Worm (Caenorhabditis elegans) whole organism, L1 larva: ENCODE data around the gene M106.3.
A peak's percentile ranks its signal among the peaks of the same experiment; 100 is the strongest.

Experiments used
- C04F5.9 ChIP-seq: sonication (generic microtip); optimal IDR thresholded peaks from 2 replicates; lab custom pipeline; 2016; ENCODE audit warnings: missing genetic modification characterization, missing compliant biosample characterization
- F16B12.6 ChIP-seq: fragments of 150-350 bp; optimal IDR thresholded peaks from 2 replicates; lab custom pipeline; 2014; ENCODE audit warnings: missing biosample characterization, missing genetic modification characterization
- Y116A8C.19 ChIP-seq: sonication (generic microtip); optimal IDR thresholded peaks from 2 replicates; lab custom pipeline; 2016; ENCODE audit warnings: missing compliant biosample characterization, missing genetic modification characterization, borderline replicate concordance
- aly-2 ChIP-seq: fragments of 150-350 bp; optimal IDR thresholded peaks from 2 replicates; lab custom pipeline; 2014; ENCODE audit warnings: missing biosample characterization, missing genetic modification characterization
- blmp-1 ChIP-seq: fragments of 150-350 bp; optimal IDR thresholded peaks from 2 replicates; lab custom pipeline; 2014; ENCODE audit warnings: missing biosample characterization, missing genetic modification characterization
- ceh-82 ChIP-seq, 3 experiments: fragments of 150-350 bp in 1 of 3; sonication (generic microtip) in 2 of 3; optimal IDR thresholded peaks; 2 replicates each; lab custom pipeline; 2014 to 2017; ENCODE audit warnings: missing biosample characterization in 3 of 3, missing genetic modification characterization in 3 of 3
- dpl-1 ChIP-seq, 3 experiments: fragments of 150-350 bp in 2 of 3; sonication (generic microtip) in 1 of 3; optimal IDR thresholded peaks; 2 replicates each; lab custom pipeline; 2014 to 2017; ENCODE audit warnings: missing biosample characterization in 3 of 3, missing genetic modification characterization in 3 of 3, missing genetic modification reagents in 3 of 3
- dsc-1 ChIP-seq: sonication (generic microtip); optimal IDR thresholded peaks from 2 replicates; lab custom pipeline; 2016; ENCODE audit warnings: mild to moderate bottlenecking, missing genetic modification characterization, missing compliant biosample characterization
- efl-3 ChIP-seq: fragments of 200-800 bp; sonication (Bioruptor generic); optimal IDR thresholded peaks from 2 replicates; lab custom pipeline; 2018; ENCODE audit warnings: mild to moderate bottlenecking, missing genetic modification characterization, missing compliant biosample characterization
- elt-2 ChIP-seq: sonication (generic microtip); optimal IDR thresholded peaks from 2 replicates; lab custom pipeline; 2016; ENCODE audit warnings: missing genetic modification characterization, mild to moderate bottlenecking, inconsistent platforms, missing compliant biosample characterization, missing genetic modification reagents
- elt-3 ChIP-seq, 6 experiments: fragments of 150-350 bp in 1 of 6; sonication (generic microtip); optimal IDR thresholded peaks; 2 replicates each; lab custom pipeline; 2017 to 2018; ENCODE audit warnings: missing biosample characterization in 6 of 6, missing genetic modification characterization in 6 of 6, inconsistent platforms in 1 of 6
- ets-5 ChIP-seq: fragments of 200-800 bp; sonication (Bioruptor generic); IDR thresholded peaks from 2 replicates; pipeline ENCODE4 v1.3.6; 2022; ENCODE audit warnings: missing genetic modification characterization, missing compliant biosample characterization
- fkh-4 ChIP-seq: sonication (generic microtip); optimal IDR thresholded peaks from 2 replicates; lab custom pipeline; 2016; ENCODE audit warnings: missing compliant biosample characterization, missing genetic modification characterization, borderline replicate concordance
- fkh-8 ChIP-seq: sonication (generic microtip); optimal IDR thresholded peaks from 2 replicates; lab custom pipeline; 2016; ENCODE audit warnings: mild to moderate bottlenecking, missing genetic modification characterization, missing compliant biosample characterization
- grh-1 ChIP-seq: fragments of 200-800 bp; sonication (Bioruptor generic); IDR thresholded peaks from 2 replicates; pipeline ENCODE4 v1.3.6; 2022; ENCODE audit warnings: missing genetic modification reagents, missing genetic modification characterization, missing compliant biosample characterization
- hlh-17 ChIP-seq: fragments of 200-800 bp; sonication (Bioruptor generic); optimal IDR thresholded peaks from 2 replicates; lab custom pipeline; 2018; ENCODE audit warnings: missing genetic modification characterization, mild to moderate bottlenecking, missing compliant biosample characterization, moderate library complexity, borderline replicate concordance
- irx-1 ChIP-seq: sonication (generic microtip); optimal IDR thresholded peaks from 2 replicates; lab custom pipeline; 2016; ENCODE audit warnings: missing genetic modification characterization, missing compliant biosample characterization
- lin-13 ChIP-seq: fragments of 150-350 bp; optimal IDR thresholded peaks from 2 replicates; lab custom pipeline; 2014; ENCODE audit warnings: missing biosample characterization, missing genetic modification reagents, missing genetic modification characterization
- lin-14 ChIP-seq: fragments of 200-800 bp; sonication (Bioruptor generic); optimal IDR thresholded peaks from 2 replicates; lab custom pipeline; 2018; ENCODE audit warnings: mild to moderate bottlenecking, missing genetic modification characterization, moderate library complexity, missing compliant biosample characterization
- lin-35 ChIP-seq, 2 experiments: fragments of 150-350 bp; optimal IDR thresholded peaks; 2 replicates each; lab custom pipeline; 2014; ENCODE audit warnings: missing biosample characterization in 2 of 2, missing genetic modification characterization in 2 of 2, missing genetic modification reagents in 2 of 2
- mab-9 ChIP-seq: fragments of 200-800 bp; sonication (Bioruptor generic); IDR thresholded peaks from 2 replicates; pipeline ENCODE4 v1.3.6; 2022; ENCODE audit warnings: missing genetic modification reagents, missing genetic modification characterization, missing compliant biosample characterization
- mdl-1 ChIP-seq, 2 experiments: fragments of 150-350 bp; optimal IDR thresholded peaks; 2 replicates each; lab custom pipeline; 2014 to 2017; ENCODE audit warnings: missing biosample characterization in 2 of 2, missing genetic modification characterization in 2 of 2, inconsistent platforms in 1 of 2
- mef-2 ChIP-seq: fragments of 150-350 bp; optimal IDR thresholded peaks from 2 replicates; lab custom pipeline; 2014; ENCODE audit warnings: missing biosample characterization, missing genetic modification characterization
- mep-1 ChIP-seq: fragments of 150-350 bp; optimal IDR thresholded peaks from 2 replicates; lab custom pipeline; 2014; ENCODE audit warnings: missing biosample characterization, missing genetic modification characterization
- nhr-19 ChIP-seq: fragments of 200-800 bp; sonication (Bioruptor generic); conservative IDR thresholded peaks from 2 replicates; pipeline ENCODE4 v1.3.6; 2022; ENCODE audit warnings: missing genetic modification characterization, missing compliant biosample characterization
- nhr-20 ChIP-seq: sonication (generic microtip); optimal IDR thresholded peaks from 2 replicates; lab custom pipeline; 2016; ENCODE audit warnings: mild to moderate bottlenecking, missing genetic modification characterization, missing compliant biosample characterization
- nhr-237 ChIP-seq: fragments of 150-350 bp; optimal IDR thresholded peaks from 2 replicates; lab custom pipeline; 2014; ENCODE audit warnings: missing biosample characterization, missing genetic modification characterization
- nhr-28 ChIP-seq: fragments of 150-350 bp; optimal IDR thresholded peaks from 2 replicates; lab custom pipeline; 2014; ENCODE audit warnings: missing biosample characterization, missing genetic modification characterization
- nhr-71 ChIP-seq: sonication (generic microtip); optimal IDR thresholded peaks from 2 replicates; lab custom pipeline; 2016; ENCODE audit warnings: mild to moderate bottlenecking, missing genetic modification characterization, moderate library complexity, missing compliant biosample characterization
- nhr-77 ChIP-seq: fragments of 150-350 bp; optimal IDR thresholded peaks from 2 replicates; lab custom pipeline; 2014; ENCODE audit warnings: missing biosample characterization, missing genetic modification characterization
- nhr-85 ChIP-seq: sonication (generic microtip); peaks from one replicate; lab custom pipeline; 2016; ENCODE audit warnings: missing genetic modification characterization, inconsistent platforms, missing compliant biosample characterization
- rnt-1 ChIP-seq: sonication (generic microtip); optimal IDR thresholded peaks from 2 replicates; lab custom pipeline; 2016; ENCODE audit warnings: mild to moderate bottlenecking, missing genetic modification characterization, moderate library complexity, missing compliant biosample characterization
- sox-4 ChIP-seq: sonication (generic microtip); optimal IDR thresholded peaks from 2 replicates; lab custom pipeline; 2016; ENCODE audit warnings: missing genetic modification characterization, missing compliant biosample characterization
- sup-37 ChIP-seq: fragments of 200-800 bp; sonication (Bioruptor generic); optimal IDR thresholded peaks from 2 replicates; lab custom pipeline; 2018; ENCODE audit warnings: mild to moderate bottlenecking, missing genetic modification characterization, missing compliant biosample characterization
- swsn-7 ChIP-seq: sonication (generic microtip); optimal IDR thresholded peaks from 2 replicates; lab custom pipeline; 2016; ENCODE audit warnings: missing genetic modification characterization, missing compliant biosample characterization
- tbx-2 ChIP-seq: sonication (generic microtip); optimal IDR thresholded peaks from 2 replicates; lab custom pipeline; 2016; ENCODE audit warnings: missing genetic modification characterization, missing compliant biosample characterization
- tlp-1 ChIP-seq: fragments of 150-350 bp; optimal IDR thresholded peaks from 2 replicates; lab custom pipeline; 2014; ENCODE audit warnings: missing biosample characterization, missing genetic modification characterization
- unc-130 ChIP-seq: fragments of 150-350 bp; optimal IDR thresholded peaks from 2 replicates; lab custom pipeline; 2017; ENCODE audit warnings: missing biosample characterization, missing genetic modification characterization, inconsistent platforms
- unc-30 ChIP-seq: sonication (generic microtip); optimal IDR thresholded peaks from 2 replicates; lab custom pipeline; 2017; ENCODE audit warnings: missing biosample characterization, missing genetic modification characterization

The M106.3 gene

DNA sequence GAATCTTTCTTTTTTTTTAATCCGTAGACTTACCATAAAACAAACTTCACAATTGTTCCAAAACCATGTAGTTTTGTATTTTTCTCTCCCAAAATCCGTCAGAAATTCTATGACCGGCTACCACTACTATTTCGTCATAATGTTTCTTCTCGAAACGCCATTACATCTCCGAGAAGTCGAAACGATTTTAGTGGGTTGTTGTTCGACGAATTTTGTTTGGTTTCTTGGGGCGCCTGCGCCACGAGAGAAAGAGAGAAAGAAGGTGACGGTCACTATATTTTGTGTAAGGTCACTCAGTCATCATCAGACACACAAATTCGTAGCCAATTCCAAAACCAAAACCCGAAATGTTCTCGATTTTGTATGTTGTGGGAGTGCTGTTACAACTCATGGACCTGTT, 26.4 kb upstream of the M106.3 start (continued):
- TF ChIP-seq lin-14 (GFP tag; lab: Kevin White, UChicago) (peak; percentile 74), tlp-1 (tag; lab: Kevin White, UChicago) (no peak), blmp-1 (tag; lab: Kevin White, UChicago) (peak; percentile 76)

DNA sequence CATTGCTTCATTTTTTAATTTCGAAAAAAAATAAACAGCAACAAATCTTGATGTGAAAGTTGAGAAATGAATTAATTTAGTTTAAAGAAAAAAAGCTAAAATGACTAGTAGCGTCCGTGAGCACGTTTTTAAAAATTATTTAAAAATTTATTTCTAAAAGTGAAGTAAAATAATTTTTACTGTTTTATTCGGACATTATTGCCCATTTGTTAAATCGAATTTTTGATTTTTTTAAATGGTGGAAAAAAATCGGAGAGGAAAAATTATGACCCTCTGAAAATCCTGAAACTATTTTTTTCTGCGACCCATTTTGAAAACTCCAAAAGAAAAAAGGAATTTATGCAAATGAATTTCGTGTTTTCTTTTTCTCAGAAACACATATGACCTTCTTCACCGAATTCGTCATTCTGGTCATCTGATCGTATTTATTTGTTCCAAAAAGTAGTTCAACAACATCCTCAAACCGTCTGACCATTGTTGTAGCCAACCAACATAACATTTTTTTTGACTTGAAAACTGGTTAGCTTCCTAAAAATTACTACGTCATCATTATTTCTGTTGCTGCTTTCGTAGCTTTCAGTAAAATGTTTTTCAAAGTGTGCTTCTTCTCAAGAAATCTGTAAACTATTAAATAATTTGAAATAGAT, 25.3 kb upstream of the M106.3 start, which contains the start of gene F44F4.3:
Gene F44F4.3 (minus strand): TSS at position 51 of the 647 bp plus-strand sequence.
- no peak for TF ChIP-seq fkh-4 (tag; lab: Kevin White, UChicago)
- TF ChIP-seq blmp-1 (tag; lab: Kevin White, UChicago) = peak; percentile 12
- TF ChIP-seq mef-2 = no peak
- TF ChIP-seq mab-9 (GFP tag; lab: Robert Waterston, UW) = no peak
- peak; percentile 53 for TF ChIP-seq nhr-85 (tag; lab: Kevin White, UChicago)
- no peak for TF ChIP-seq nhr-71
- no peak for TF ChIP-seq dpl-1 (GFP tag; optimal IDR thresholded peaks at IDR 0.05; lab: Kevin White, UChicago)

DNA sequence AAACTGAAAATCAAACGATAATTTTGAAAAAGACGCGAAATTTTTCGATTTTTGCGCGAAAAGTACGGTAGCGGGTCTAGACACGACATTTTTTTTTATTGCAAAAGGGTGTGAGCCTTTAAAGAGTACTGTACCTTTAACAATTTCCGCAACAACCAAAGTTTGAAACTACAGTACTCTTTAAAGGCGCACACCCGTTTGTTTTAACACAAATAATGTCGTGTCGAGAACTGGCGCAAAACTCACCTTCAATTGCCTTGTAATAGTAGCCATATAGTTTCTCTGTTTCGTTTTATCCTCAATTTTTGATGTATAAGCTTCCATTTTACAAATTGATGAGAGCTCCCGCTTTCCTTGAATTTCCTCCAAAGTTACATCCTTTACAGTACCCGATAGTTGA, 24.5 kb upstream of the M106.3 start:
- TF ChIP-seq aly-2 (tag; lab: Kevin White, UChicago) (no peak), elt-2 (tag; lab: Kevin White, UChicago) (no peak), unc-30 (tag; lab: Kevin White, UChicago) (no peak), rnt-1 (no peak)

DNA sequence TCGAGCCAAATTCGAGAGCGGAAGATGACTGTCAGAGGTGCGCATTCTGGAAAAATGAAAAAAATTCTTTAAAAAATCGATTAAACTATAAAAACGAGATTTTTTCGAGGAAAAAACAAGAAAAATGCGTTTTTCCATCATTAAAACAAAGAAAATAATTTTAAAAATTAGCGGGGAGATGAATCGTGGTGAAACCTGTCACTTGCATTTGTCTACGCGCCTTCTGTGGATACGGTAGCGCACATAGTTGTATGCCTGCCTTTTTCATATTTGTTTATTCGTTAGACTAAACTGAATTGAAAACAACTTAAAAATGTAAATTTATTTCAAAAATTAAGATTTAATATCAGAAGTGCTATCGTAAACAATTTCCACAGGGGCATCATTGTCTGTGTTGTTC, 23.7 kb upstream of the M106.3 start, which contains the start of gene egg-3:
Gene egg-3 (minus strand): TSS at position 46 of the 400 bp plus-strand sequence.
- TF ChIP-seq nhr-77 (no peak), lin-35 (GFP tag; optimal IDR thresholded peaks at IDR 0.05; lab: Kevin White, UChicago) (no peak), mab-9 (GFP tag; lab: Robert Waterston, UW) (no peak), nhr-19 (GFP tag; lab: Robert Waterston, UW) (no peak), lin-14 (GFP tag; lab: Kevin White, UChicago) (no peak), lin-13 (GFP tag; lab: Kevin White, UChicago) (no peak), sup-37 (GFP tag; lab: Kevin White, UChicago) (no peak), swsn-7 (no peak), hlh-17 (GFP tag; lab: Kevin White, UChicago) (no peak), Y116A8C.19 (tag; lab: Kevin White, UChicago) (no peak), sox-4 (tag; lab: Kevin White, UChicago) (no peak)

DNA sequence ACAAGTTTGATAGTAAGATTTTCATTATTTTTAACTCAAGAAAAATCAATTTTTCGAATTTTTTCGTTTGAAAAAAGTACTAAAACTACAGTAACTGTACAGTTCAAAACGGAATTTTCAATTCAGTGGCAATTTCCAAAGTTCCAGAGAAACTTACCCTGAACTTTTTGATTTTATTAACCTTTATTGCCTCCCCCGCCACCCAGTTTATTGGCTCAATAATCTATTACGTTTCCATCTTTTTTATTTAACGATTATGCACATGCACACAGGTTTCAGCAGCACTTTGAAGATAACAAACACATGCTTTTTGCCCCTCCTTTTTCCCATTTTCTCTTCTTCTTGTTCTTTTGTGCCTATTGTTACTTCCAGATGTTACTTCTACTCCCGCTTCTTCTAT, 19.9 kb upstream of the M106.3 start, which contains the start of gene lurp-1:
Gene lurp-1 (plus strand): TSS at position 301 of the 400 bp plus-strand sequence.
- TF ChIP-seq unc-130 (tag; lab: Kevin White, UChicago) (no peak), dsc-1 (peak; percentile 69), elt-3 (tag; optimal IDR thresholded peaks at IDR 0.05; lab: Kevin White, UChicago) (no peak)

DNA sequence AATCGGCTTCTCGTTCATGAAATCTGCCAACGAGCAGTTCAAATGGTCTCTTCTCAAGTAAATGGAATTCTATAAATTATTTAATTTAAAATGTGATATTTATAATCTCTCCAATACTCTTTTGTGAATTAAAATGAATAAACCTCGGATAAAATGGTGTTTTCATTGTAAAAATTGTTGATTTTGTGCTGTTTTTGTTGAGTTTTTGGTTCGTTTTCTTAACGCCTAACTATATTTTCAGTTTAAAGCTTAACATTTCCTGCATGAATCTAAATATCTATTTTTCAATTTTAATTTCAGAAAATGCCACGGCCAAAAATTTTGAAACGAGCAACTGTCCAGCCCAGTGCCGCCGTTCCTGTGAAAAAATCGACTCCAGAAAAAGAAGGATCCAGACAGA, 12.9 kb upstream of the M106.3 start, which contains the start of gene orc-2:
Gene orc-2 (plus strand): TSS at position 301 of the 400 bp plus-strand sequence.
- TF ChIP-seq dsc-1 = no peak
- no peak for TF ChIP-seq nhr-237 (tag; lab: Kevin White, UChicago)
- TF ChIP-seq mdl-1 (tag; optimal IDR thresholded peaks at IDR 0.05; lab: Kevin White, UChicago) = no peak
- no peak for TF ChIP-seq nhr-28 (tag; lab: Kevin White, UChicago)
- no peak for TF ChIP-seq ets-5 (GFP tag; lab: Robert Waterston, UW)
- TF ChIP-seq nhr-85 (tag; lab: Kevin White, UChicago) = no peak
- TF ChIP-seq Y116A8C.19 (tag; lab: Kevin White, UChicago) = no peak
- TF ChIP-seq nhr-20 = no peak
- TF ChIP-seq tbx-2 = no peak
- TF ChIP-seq mep-1 = no peak
- TF ChIP-seq C04F5.9 = no peak
- TF ChIP-seq efl-3 (GFP tag; lab: Kevin White, UChicago) = no peak
- no peak for TF ChIP-seq fkh-8
- no peak for TF ChIP-seq fkh-4 (tag; lab: Kevin White, UChicago)
- no peak for TF ChIP-seq ceh-82 (tag; optimal IDR thresholded peaks at IDR 0.05; lab: Kevin White, UChicago)
- no peak for TF ChIP-seq irx-1 (tag; lab: Kevin White, UChicago)
- no peak for TF ChIP-seq F16B12.6
- TF ChIP-seq grh-1 (GFP tag; lab: Robert Waterston, UW) = no peak
- no peak for TF ChIP-seq lin-35 (GFP tag; optimal IDR thresholded peaks at IDR 0.05; lab: Kevin White, UChicago)
